Worm (Caenorhabditis elegans) whole organism, young adult: Measurements from ENCODE around the gene K01H12.4.
A peak's percentile ranks its signal among the peaks of the same experiment; 100 is the strongest.

ENCODE experiments used
- B0019.2 ChIP-seq: fragments of 200-800 bp; sonication (Bioruptor generic); conservative IDR thresholded peaks from 2 replicates; pipeline ENCODE4 v1.3.6; 2022; ENCODE audit warnings: missing genetic modification reagents, missing genetic modification characterization, missing compliant biosample characterization
- B0035.1 ChIP-seq: sonication (generic microtip); optimal IDR thresholded peaks from 2 replicates; lab custom pipeline; 2016; ENCODE audit warnings: missing genetic modification characterization, mild to moderate bottlenecking, missing compliant biosample characterization, missing genotype, missing genetic modification reagents
- D2030.7 ChIP-seq: fragments of 200-800 bp; sonication (Bioruptor generic); IDR thresholded peaks from 2 replicates; pipeline ENCODE4 v1.3.6; 2022; ENCODE audit warnings: missing genetic modification reagents, missing genetic modification characterization, missing compliant biosample characterization
- F23B12.7 ChIP-seq: sonication (generic microtip); optimal IDR thresholded peaks from 2 replicates; lab custom pipeline; 2017; ENCODE audit warnings: missing genetic modification characterization, mild to moderate bottlenecking, missing compliant biosample characterization, antibody characterized with exemption, moderate library complexity; ENCODE audit not compliant: insufficient read depth
- F49E8.2 ChIP-seq: sonication (generic microtip); optimal IDR thresholded peaks from 3 replicates; lab custom pipeline; 2017; ENCODE audit warnings: missing genetic modification characterization, mild to moderate bottlenecking, missing compliant biosample characterization, antibody characterized with exemption, moderate library complexity; ENCODE audit not compliant: insufficient read depth
- F52B5.7 ChIP-seq: sonication (generic microtip); optimal IDR thresholded peaks from 2 replicates; lab custom pipeline; 2016; ENCODE audit warnings: mild to moderate bottlenecking, missing genetic modification characterization, missing compliant biosample characterization
- F57A8.1 ChIP-seq: fragments of 200-800 bp; sonication (Bioruptor generic); optimal IDR thresholded peaks from 2 replicates; lab custom pipeline; 2018; ENCODE audit warnings: mild to moderate bottlenecking, missing genetic modification characterization, moderate library complexity, missing compliant biosample characterization
- T07F8.4 ChIP-seq: sonication (generic microtip); optimal IDR thresholded peaks from 2 replicates; lab custom pipeline; 2016; ENCODE audit warnings: mild to moderate bottlenecking, missing genetic modification characterization, moderate library complexity, missing compliant biosample characterization
- T26A5.8 ChIP-seq: sonication (generic microtip); optimal IDR thresholded peaks from 2 replicates; lab custom pipeline; 2016; ENCODE audit warnings: missing genetic modification characterization, missing compliant biosample characterization
- Y95B8A.8 ChIP-seq: fragments of 200-800 bp; sonication (Bioruptor generic); IDR thresholded peaks from 2 replicates; pipeline ENCODE4 v1.3.6; 2022; ENCODE audit warnings: missing genetic modification reagents, missing genetic modification characterization, missing compliant biosample characterization
- ZK185.1 ChIP-seq: sonication (generic microtip); optimal IDR thresholded peaks from 2 replicates; lab custom pipeline; 2016; ENCODE audit warnings: mild to moderate bottlenecking, missing genetic modification characterization, missing compliant biosample characterization; ENCODE audit not compliant: poor library complexity, severe bottlenecking
- akir-1 ChIP-seq: fragments of 200-800 bp; sonication (Bioruptor generic); optimal IDR thresholded peaks from 2 replicates; lab custom pipeline; 2018; ENCODE audit warnings: mild to moderate bottlenecking, missing genetic modification characterization, moderate library complexity, missing compliant biosample characterization
- ama-1 ChIP-seq, 3 experiments: fragments of 150-350 bp in 1 of 3; sonication (generic microtip) in 2 of 3; optimal IDR thresholded peaks; 2 replicates each; lab custom pipeline; 2014 to 2018; ENCODE audit warnings: missing biosample characterization in 2 of 3, missing genetic modification characterization in 2 of 3, missing genetic modification reagents in 2 of 3
- aptf-2 ChIP-seq: fragments of 200-800 bp; sonication (Bioruptor generic); conservative IDR thresholded peaks from 2 replicates; pipeline ENCODE4 v1.3.6; 2022; ENCODE audit warnings: missing genetic modification reagents, missing genetic modification characterization, missing compliant biosample characterization
- athp-1 ChIP-seq: sonication (generic microtip); optimal IDR thresholded peaks from 2 replicates; lab custom pipeline; 2017; ENCODE audit warnings: mild to moderate bottlenecking, missing genetic modification characterization, missing compliant biosample characterization
- attf-3 ChIP-seq: fragments of 200-800 bp; sonication (Bioruptor generic); conservative IDR thresholded peaks from 2 replicates; pipeline ENCODE4 v1.3.6; 2022; ENCODE audit warnings: missing genetic modification reagents, missing genetic modification characterization, missing compliant biosample characterization
- bed-1 ChIP-seq: fragments of 200-800 bp; sonication (Bioruptor generic); IDR thresholded peaks from 2 replicates; pipeline ENCODE4 v1.3.6; 2022; ENCODE audit warnings: missing genetic modification reagents, missing genetic modification characterization, missing compliant biosample characterization
- bed-2 ChIP-seq: fragments of 200-800 bp; sonication (Bioruptor generic); IDR thresholded peaks from 2 replicates; pipeline ENCODE4 v1.3.6; 2022; ENCODE audit warnings: missing genetic modification reagents, missing genetic modification characterization, missing compliant biosample characterization
- cebp-1 ChIP-seq, 2 experiments: fragments of 200-800 bp in 1 of 2; sonication (Bioruptor generic) in 1 of 2; sonication (generic microtip) in 1 of 2; IDR thresholded peaks in 1 of 2; optimal IDR thresholded peaks in 1 of 2; 2 replicates each; pipeline versions ENCODE4 v1.3.6 to Lab custom; 2017 to 2022; ENCODE audit warnings: missing compliant biosample characterization in 2 of 2, missing genetic modification characterization in 2 of 2, mild to moderate bottlenecking in 1 of 2, missing genetic modification reagents in 1 of 2, moderate library complexity in 1 of 2
- ceh-91 ChIP-seq: fragments of 200-800 bp; sonication (Bioruptor generic); IDR thresholded peaks from 2 replicates; pipeline ENCODE4 v1.3.6; 2022; ENCODE audit warnings: missing genetic modification reagents, missing genetic modification characterization, missing compliant biosample characterization
- egl-44 ChIP-seq: fragments of 200-800 bp; sonication (Bioruptor generic); IDR thresholded peaks from 2 replicates; pipeline ENCODE4 v1.3.6; 2022; ENCODE audit warnings: missing genetic modification reagents, missing genetic modification characterization, missing compliant biosample characterization
- ets-4 ChIP-seq: fragments of 200-800 bp; sonication (Bioruptor generic); optimal IDR thresholded peaks from 2 replicates; lab custom pipeline; 2018; ENCODE audit warnings: mild to moderate bottlenecking, missing genetic modification characterization, missing compliant biosample characterization
- him-1 ChIP-seq: sonication (generic microtip); optimal IDR thresholded peaks from 2 replicates; lab custom pipeline; 2016; ENCODE audit warnings: missing genotype, missing genetic modification reagents, missing genetic modification characterization, missing compliant biosample characterization
- hlh-26 ChIP-seq: fragments of 200-800 bp; sonication (Bioruptor generic); conservative IDR thresholded peaks from 2 replicates; pipeline ENCODE4 v1.3.6; 2022; ENCODE audit warnings: missing genetic modification reagents, missing genetic modification characterization, missing compliant biosample characterization
- hmg-1.2 ChIP-seq: fragments of 200-800 bp; sonication (Bioruptor generic); IDR thresholded peaks from 2 replicates; pipeline ENCODE4 v1.3.6; 2022; ENCODE audit warnings: missing genetic modification reagents, missing genetic modification characterization, missing compliant biosample characterization
- lag-1 ChIP-seq: fragments of 200-800 bp; sonication (Bioruptor generic); IDR thresholded peaks from 2 replicates; pipeline ENCODE4 v1.3.6; 2022; ENCODE audit warnings: missing genetic modification reagents, missing genetic modification characterization, missing compliant biosample characterization
- lin-40 ChIP-seq: sonication (generic microtip); optimal IDR thresholded peaks from 2 replicates; lab custom pipeline; 2016; ENCODE audit warnings: missing genetic modification characterization, mild to moderate bottlenecking, missing compliant biosample characterization, missing genotype, missing genetic modification reagents
- lin-54 ChIP-seq: fragments of 200-800 bp; sonication (Bioruptor generic); optimal IDR thresholded peaks from 2 replicates; lab custom pipeline; 2018; ENCODE audit warnings: mild to moderate bottlenecking, missing genetic modification characterization, missing compliant biosample characterization
- madf-8 ChIP-seq: fragments of 200-800 bp; sonication (Bioruptor generic); conservative IDR thresholded peaks from 2 replicates; pipeline ENCODE4 v1.3.6; 2022; ENCODE audit warnings: missing genetic modification reagents, missing genetic modification characterization, missing compliant biosample characterization
- mcd-1 ChIP-seq: fragments of 200-800 bp; sonication (Bioruptor generic); IDR thresholded peaks from 2 replicates; pipeline ENCODE4 v1.3.6; 2022; ENCODE audit warnings: missing genetic modification reagents, missing genetic modification characterization, missing compliant biosample characterization
- mel-28 ChIP-seq: sonication (generic microtip); optimal IDR thresholded peaks from 2 replicates; lab custom pipeline; 2016; ENCODE audit warnings: borderline replicate concordance, mild to moderate bottlenecking, missing genetic modification characterization, missing compliant biosample characterization
- mes-4 ChIP-seq: sonication (generic microtip); optimal IDR thresholded peaks from 2 replicates; lab custom pipeline; 2016; ENCODE audit warnings: missing genotype, missing genetic modification characterization, missing compliant biosample characterization
- mxl-1 ChIP-seq: sonication (generic microtip); optimal IDR thresholded peaks from 2 replicates; lab custom pipeline; 2016; ENCODE audit warnings: missing genetic modification characterization, missing compliant biosample characterization
- nfya-1 ChIP-seq: sonication (generic microtip); optimal IDR thresholded peaks from 2 replicates; lab custom pipeline; 2017; ENCODE audit warnings: antibody characterized with exemption, missing compliant biosample characterization, missing genetic modification characterization, borderline replicate concordance; ENCODE audit not compliant: insufficient read depth
- nhr-80 ChIP-seq: sonication (generic microtip); optimal IDR thresholded peaks from 2 replicates; lab custom pipeline; 2016; ENCODE audit warnings: missing genetic modification characterization, missing compliant biosample characterization
- sea-2 ChIP-seq: fragments of 200-800 bp; sonication (Bioruptor generic); IDR thresholded peaks from 2 replicates; pipeline ENCODE4 v1.3.6; 2022; ENCODE audit warnings: missing genetic modification characterization, missing compliant biosample characterization
- snpc-3.4 ChIP-seq: sonication (generic microtip); optimal IDR thresholded peaks from 2 replicates; lab custom pipeline; 2017; ENCODE audit warnings: missing genetic modification characterization, mild to moderate bottlenecking, missing compliant biosample characterization, antibody characterized with exemption, moderate library complexity, missing genotype, missing genetic modification reagents
- sptf-2 ChIP-seq: fragments of 200-800 bp; sonication (Bioruptor generic); optimal IDR thresholded peaks from 2 replicates; lab custom pipeline; 2018; ENCODE audit warnings: mild to moderate bottlenecking, missing genetic modification characterization, missing compliant biosample characterization
- xnd-1 ChIP-seq: sonication (generic microtip); optimal IDR thresholded peaks from 2 replicates; lab custom pipeline; 2016; ENCODE audit warnings: missing genotype, missing genetic modification reagents, missing genetic modification characterization, missing compliant biosample characterization
- zim-3 ChIP-seq: sonication (generic microtip); optimal IDR thresholded peaks from 2 replicates; lab custom pipeline; 2017; ENCODE audit warnings: mild to moderate bottlenecking, missing genetic modification characterization, moderate library complexity, missing compliant biosample characterization
- ztf-3 ChIP-seq: fragments of 200-800 bp; sonication (Bioruptor generic); optimal IDR thresholded peaks from 2 replicates; lab custom pipeline; 2018; ENCODE audit warnings: mild to moderate bottlenecking, missing genetic modification characterization, missing compliant biosample characterization

K01H12.4 gene

ce11 chrIV:9714264-9714663 lies 1.4 kb downstream of the K01H12.4 start:
- TF ChIP-seq hlh-26 (GFP tag; lab: Robert Waterston, UW) = no peak
- no peak for TF ChIP-seq mcd-1 (GFP tag; lab: Robert Waterston, UW)
- TF ChIP-seq mes-4 (tag; lab: Kevin White, UChicago) = no peak

ce11 chrIV:9716490-9716889 lies 3.6 kb downstream of the K01H12.4 start:
- TF ChIP-seq bed-1 (GFP tag; lab: Robert Waterston, UW) (no peak), mcd-1 (GFP tag; lab: Robert Waterston, UW) (no peak), nhr-80 (tag; lab: Kevin White, UChicago) (peak; percentile 72), mxl-1 (no peak), lin-54 (GFP tag; lab: Kevin White, UChicago) (no peak), ztf-3 (GFP tag; lab: Kevin White, UChicago) (no peak)

ce11 chrIV:9717844-9718243 lies 5.0 kb downstream of the K01H12.4 start:
- no peak for TF ChIP-seq ZK185.1 (tag; lab: Kevin White, UChicago)
- no peak for TF ChIP-seq B0035.1
- TF ChIP-seq aptf-2 (GFP tag; lab: Robert Waterston, UW) = no peak
- TF ChIP-seq hmg-1.2 (GFP tag; lab: Robert Waterston, UW) = no peak
- TF ChIP-seq him-1 (tag; lab: Kevin White, UChicago) = no peak
- no peak for TF ChIP-seq xnd-1 (tag; lab: Kevin White, UChicago)
- no peak for TF ChIP-seq T07F8.4 (tag; lab: Kevin White, UChicago)
- no peak for TF ChIP-seq madf-8 (GFP tag; lab: Robert Waterston, UW)
- TF ChIP-seq egl-44 (GFP tag; lab: Robert Waterston, UW) = no peak

- TF ChIP-seq attf-3 (GFP tag; lab: Robert Waterston, UW) (no peak), akir-1 (no peak), zim-3 (tag; lab: Kevin White, UChicago) (no peak), ceh-91 (GFP tag; lab: Robert Waterston, UW) (no peak), athp-1 (tag; lab: Kevin White, UChicago) (no peak), lin-40 (tag; lab: Kevin White, UChicago) (peak; percentile 76), F57A8.1 (GFP tag; lab: Kevin White, UChicago) (no peak), B0035.1 (no peak), mel-28 (tag; lab: Kevin White, UChicago) (no peak), snpc-3.4 (tag; lab: Kevin White, UChicago) (no peak), lag-1 (GFP tag; lab: Robert Waterston, UW) (no peak), ets-4 (GFP tag; lab: Kevin White, UChicago) (no peak), F23B12.7 (tag; lab: Kevin White, UChicago) (no peak), B0019.2 (GFP tag; lab: Robert Waterston, UW) (no peak), bed-2 (GFP tag; lab: Robert Waterston, UW) (no peak), mcd-1 (GFP tag; lab: Robert Waterston, UW) (peak; percentile 43; the same call in 1 of the 2 replicates), ama-1 (optimal IDR thresholded peaks at IDR 0.05; lab: Kevin White, UChicago) (no peak), ama-1 (GFP tag; optimal IDR thresholded peaks at IDR 0.05; lab: Kevin White, UChicago) (no peak), cebp-1 (GFP tag; IDR thresholded peaks at IDR 0.05; lab: Robert Waterston, UW) (no peak), cebp-1 (tag; optimal IDR thresholded peaks at IDR 0.05; lab: Kevin White, UChicago) (no peak), hlh-26 (GFP tag; lab: Robert Waterston, UW) (no peak), nfya-1 (tag; lab: Kevin White, UChicago) (no peak), sea-2 (GFP tag; lab: Robert Waterston, UW) (no peak), D2030.7 (no peak), sptf-2 (GFP tag; lab: Kevin White, UChicago) (no peak), F52B5.7 (tag; lab: Kevin White, UChicago) (no peak), F49E8.2 (tag; lab: Kevin White, UChicago) (no peak), aptf-2 (GFP tag; lab: Robert Waterston, UW) (no peak), hmg-1.2 (GFP tag; lab: Robert Waterston, UW) (peak; percentile 70; the same call in 1 of the 2 replicates), Y95B8A.8 (no peak), T26A5.8 (tag; lab: Kevin White, UChicago) (no peak)
These were observed 5.5 kb downstream of the K01H12.4 start for ce11 chrIV:9718396-9718795.
